Fruit fly (Drosophila melanogaster): ENCODE measurements around the gene Nuf2.

Nuf2 gene

DNA sequence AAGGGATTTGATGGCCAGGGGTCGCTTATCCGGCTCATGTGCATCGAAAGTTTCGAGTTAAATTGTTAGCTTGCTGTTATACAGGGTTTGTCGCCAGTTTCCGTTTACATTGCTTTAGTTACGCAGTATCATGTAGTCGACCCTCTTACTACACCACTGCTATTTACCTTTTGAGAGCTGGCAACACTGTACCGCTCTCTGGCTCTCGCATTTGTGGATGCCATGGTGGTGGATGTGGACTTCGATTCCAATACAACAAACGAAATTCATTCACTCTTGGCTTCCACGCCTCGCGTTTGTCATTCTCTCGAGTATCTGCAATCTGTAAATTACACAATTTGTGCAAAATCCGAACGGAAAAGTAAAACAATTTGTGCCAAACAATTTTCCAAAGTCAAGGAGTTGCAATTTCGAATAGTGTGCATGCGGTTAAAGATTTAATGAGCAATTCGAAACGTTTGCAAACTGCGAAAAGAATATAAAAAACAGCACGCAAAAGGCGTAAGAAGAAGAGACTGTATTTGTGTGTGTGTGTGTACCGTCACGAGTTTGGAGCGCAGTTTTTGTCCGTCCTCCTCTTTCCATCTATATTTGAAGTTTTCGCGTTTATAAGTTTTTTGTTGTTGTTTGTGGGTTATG is 16.5 kb downstream of the Nuf2 start (continued):
- peak; percentile 98 for TF ChIP-seq vnd (GFP tag; IDR thresholded peaks at IDR 0.05; ENCODE audit: partially characterized antibody)

DNA sequence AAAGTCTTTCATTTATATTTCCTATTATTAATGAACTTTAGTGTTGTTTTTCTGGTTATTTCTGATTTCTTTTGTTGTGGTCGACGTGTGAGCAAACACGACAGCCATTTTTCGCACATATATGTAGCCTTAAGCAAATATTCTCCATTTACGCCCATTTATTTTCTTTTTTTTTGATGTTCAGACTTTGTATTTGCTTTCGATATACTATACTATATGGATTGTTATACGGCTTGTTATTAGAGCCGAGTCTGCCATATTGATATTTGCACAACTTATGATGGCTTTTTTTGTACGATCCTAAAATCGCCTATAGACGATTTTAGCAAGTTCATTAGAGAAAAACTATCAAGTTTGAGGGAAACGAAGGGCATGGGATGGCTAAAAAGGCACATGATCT is 17.9 kb downstream of the Nuf2 start:
- TF ChIP-seq HHEX (GFP tag; optimal IDR thresholded peaks at IDR 0.05) (no peak), Atf-2 (GFP tag; optimal IDR thresholded peaks at IDR 0.05) (no peak), kni (GFP tag; optimal IDR thresholded peaks at IDR 0.05) (no peak), Atf6 (GFP tag; IDR thresholded peaks at IDR 0.05) (peak; percentile 55), sob (GFP tag; IDR thresholded peaks at IDR 0.05) (peak; percentile 44; the same call in 1 of the 2 replicates), ERR (GFP tag; optimal IDR thresholded peaks at IDR 0.05) (no peak), CG5245 (GFP tag; optimal IDR thresholded peaks at IDR 0.05) (no peak), chinmo (GFP tag; IDR thresholded peaks at IDR 0.05; ENCODE audit: partially characterized antibody) (no peak), rib (GFP tag; IDR thresholded peaks at IDR 0.05) (peak; percentile 47; the same call in 1 of the 2 replicates), CG2875 (GFP tag; optimal IDR thresholded peaks at IDR 0.05) (no peak), wdn (GFP tag; IDR thresholded peaks at IDR 0.05) (no peak), CG14965 (GFP tag; optimal IDR thresholded peaks at IDR 0.05; ENCODE audit: borderline replicate concordance) (no peak), schlank (tag; optimal IDR thresholded peaks at IDR 0.05) (peak; percentile 4), gem (tag; optimal IDR thresholded peaks at IDR 0.05) (no peak), CG14014 (GFP tag; IDR thresholded peaks at IDR 0.05) (0 out of 2 replicates have a peak, but pooled peaks have one; percentile 34), CG8765 (GFP tag; IDR thresholded peaks at IDR 0.05) (no peak), Med (GFP tag) (peak; percentile 55), lilli (GFP tag; optimal IDR thresholded peaks at IDR 0.05) (peak; percentile 23), fru (optimal IDR thresholded peaks at IDR 0.05) (no peak), CG8924 (tag; optimal IDR thresholded peaks at IDR 0.05) (no peak), CG12659 (GFP tag; optimal IDR thresholded peaks at IDR 0.05) (peak; percentile 23), pho (GFP tag; optimal IDR thresholded peaks at IDR 0.05) (peak; percentile 22), CrebB (tag; optimal IDR thresholded peaks at IDR 0.05) (peak; percentile 5), Dbx (GFP tag; IDR thresholded peaks at IDR 0.05) (peak; percentile 62), CG8281 (tag; optimal IDR thresholded peaks at IDR 0.05) (no peak), zfh2 (GFP tag; optimal IDR thresholded peaks at IDR 0.05) (peak; percentile 13), CG13894 (tag; optimal IDR thresholded peaks at IDR 0.05) (peak; percentile 38), sens (GFP tag) (no peak), CG2120 (GFP tag; optimal IDR thresholded peaks at IDR 0.05) (peak; percentile 67), nmo (GFP tag; optimal IDR thresholded peaks at IDR 0.05) (no peak), tll (GFP tag; optimal IDR thresholded peaks at IDR 0.05) (no peak), HLHmδ (GFP tag; optimal IDR thresholded peaks at IDR 0.05) (no peak), cas (GFP tag; IDR thresholded peaks at IDR 0.05) (0 out of 2 replicates have a peak, but pooled peaks have one; percentile 11), odd (GFP tag; optimal IDR thresholded peaks at IDR 0.05) (no peak), Lhr (GFP tag; optimal IDR thresholded peaks at IDR 0.05) (no peak), CG10543 (GFP tag; optimal IDR thresholded peaks at IDR 0.05) (peak; percentile 59), toy (GFP tag; IDR thresholded peaks at IDR 0.05) (no peak), HmgZ (tag; optimal IDR thresholded peaks at IDR 0.05) (peak; percentile 1), disco-r (GFP tag; optimal IDR thresholded peaks at IDR 0.05) (no peak), Hmr (GFP tag; optimal IDR thresholded peaks at IDR 0.05) (peak; percentile 60), Dip3 (GFP tag; optimal IDR thresholded peaks at IDR 0.05) (peak; percentile 19), CG11085 (GFP tag; IDR thresholded peaks at IDR 0.05) (peak; percentile 29; the same call in 1 of the 2 replicates), CG9932 (GFP tag; IDR thresholded peaks at IDR 0.05) (peak; percentile 43), Rfx (GFP tag; IDR thresholded peaks at IDR 0.05) (peak; percentile 34; the same call in 1 of the 2 replicates), Antp (GFP tag; optimal IDR thresholded peaks at IDR 0.05) (no peak), CG11456 (GFP tag; IDR thresholded peaks at IDR 0.05) (peak; percentile 40; the same call in 1 of the 3 replicates), CHES-1-like (GFP tag; optimal IDR thresholded peaks at IDR 0.05) (peak; percentile 1)

Data from whole organism, embryonic.